Fruit fly (Drosophila melanogaster): Measurements from ENCODE around the gene CG12121.

dm6 chrX:9191357-9191756 is 40.8 kb downstream of the CG12121 start, which contains the start of gene CG12057:
- TF ChIP-seq Hr78 (GFP tag; optimal IDR thresholded peaks at IDR 0.05), result no peak
- no peak for TF ChIP-seq GATAd (GFP tag; optimal IDR thresholded peaks at IDR 0.05)
- no peak for TF ChIP-seq Abd-B (GFP tag; optimal IDR thresholded peaks at IDR 0.05)
- no peak for TF ChIP-seq Hnf4 (GFP tag; optimal IDR thresholded peaks at IDR 0.05)
- TF ChIP-seq Dif (GFP tag; optimal IDR thresholded peaks at IDR 0.05; ENCODE audit: partially characterized antibody), result no peak
- TF ChIP-seq psq (GFP tag; optimal IDR thresholded peaks at IDR 0.05), result no peak
- TF ChIP-seq br (GFP tag; optimal IDR thresholded peaks at IDR 0.05), result no peak
- no peak for TF ChIP-seq ey (GFP tag; optimal IDR thresholded peaks at IDR 0.05)
- no peak for TF ChIP-seq Jra (GFP tag; optimal IDR thresholded peaks at IDR 0.05)
